Worm (Caenorhabditis elegans) whole organism, young adult: ENCODE results near the gene C43C3.4.

ENCODE experiments used
- F57A8.1 ChIP-seq: fragments of 200-800 bp; sonication (Bioruptor generic); optimal IDR thresholded peaks from 2 replicates; lab custom pipeline; 2018; ENCODE audit warnings: mild to moderate bottlenecking, missing genetic modification characterization, moderate library complexity, missing compliant biosample characterization
- ama-1 ChIP-seq, 3 experiments: fragments of 150-350 bp in 1 of 3; sonication (generic microtip) in 2 of 3; optimal IDR thresholded peaks; 2 replicates each; lab custom pipeline; 2014 to 2018; ENCODE audit warnings: missing biosample characterization in 2 of 3, missing genetic modification characterization in 2 of 3, missing genetic modification reagents in 2 of 3
- ceh-91 ChIP-seq: fragments of 200-800 bp; sonication (Bioruptor generic); IDR thresholded peaks from 2 replicates; pipeline ENCODE4 v1.3.6; 2022; ENCODE audit warnings: missing genetic modification reagents, missing genetic modification characterization, missing compliant biosample characterization
- dpff-1 ChIP-seq: sonication (generic microtip); optimal IDR thresholded peaks from 2 replicates; lab custom pipeline; 2017; ENCODE audit warnings: mild to moderate bottlenecking, missing genetic modification characterization, missing compliant biosample characterization
- efl-1 ChIP-seq: fragments of 150-350 bp; optimal IDR thresholded peaks from 2 replicates; lab custom pipeline; 2014; ENCODE audit warnings: missing biosample characterization, missing genetic modification reagents, missing genetic modification characterization
- hlh-26 ChIP-seq: fragments of 200-800 bp; sonication (Bioruptor generic); conservative IDR thresholded peaks from 2 replicates; pipeline ENCODE4 v1.3.6; 2022; ENCODE audit warnings: missing genetic modification reagents, missing genetic modification characterization, missing compliant biosample characterization
- nfyb-1 ChIP-seq: fragments of 200-800 bp; sonication (Bioruptor generic); IDR thresholded peaks from 2 replicates; pipeline ENCODE4 v1.3.6; 2022; ENCODE audit warnings: missing genetic modification reagents, missing genetic modification characterization, missing compliant biosample characterization
- repo-1 ChIP-seq: sonication (generic microtip); optimal IDR thresholded peaks from 2 replicates; lab custom pipeline; 2017; ENCODE audit warnings: mild to moderate bottlenecking, missing genetic modification characterization, missing compliant biosample characterization
- sea-2 ChIP-seq: fragments of 200-800 bp; sonication (Bioruptor generic); IDR thresholded peaks from 2 replicates; pipeline ENCODE4 v1.3.6; 2022; ENCODE audit warnings: missing genetic modification characterization, missing compliant biosample characterization

DNA sequence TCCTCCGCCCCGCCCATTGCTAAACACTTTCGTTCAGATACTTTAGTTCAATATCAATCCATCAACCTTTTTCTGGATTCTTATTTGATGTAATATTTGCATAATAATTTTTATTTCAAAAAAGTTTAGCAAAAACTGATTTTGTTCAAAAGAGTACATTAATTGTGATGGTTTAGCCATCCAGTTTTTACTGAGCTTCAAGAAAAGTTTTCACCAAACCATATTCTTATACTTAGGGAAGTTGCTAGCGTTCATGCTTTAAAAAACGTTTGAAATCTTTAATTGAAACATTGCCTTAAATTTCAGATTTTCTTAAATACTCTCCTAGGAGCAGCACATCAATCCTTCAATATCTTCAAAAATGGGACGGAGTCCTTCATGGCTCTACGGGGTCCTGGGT lies 42.6 kb upstream of the C43C3.4 start, which contains the start of gene him-4:
- TF ChIP-seq dpff-1 (tag; lab: Kevin White, UChicago) (no peak), F57A8.1 (no peak), ceh-91 (GFP tag; lab: Robert Waterston, UW) (no peak), ama-1 (optimal IDR thresholded peaks at IDR 0.05; lab: Kevin White, UChicago) (no peak), ama-1 (GFP tag; optimal IDR thresholded peaks at IDR 0.05; lab: Kevin White, UChicago) (no peak), hlh-26 (GFP tag; lab: Robert Waterston, UW) (no peak), efl-1 (GFP tag; lab: Kevin White, UChicago) (no peak), sea-2 (no peak), repo-1 (no peak), nfyb-1 (GFP tag; lab: Robert Waterston, UW) (no peak)
